Fruit fly (Drosophila melanogaster) whole organism, embryonic: ENCODE data around the gene TBC1D16.

Experiments used
- CG10209 ChIP-seq: fragments of 200-800 bp; sonication (Bioruptor generic); optimal IDR thresholded peaks from 3 replicates; lab custom pipeline; 2017; ENCODE audit warnings: missing biosample characterization, mild to moderate bottlenecking, missing genetic modification characterization, missing genetic modification reagents
- CG10543 ChIP-seq: fragments of 200-800 bp; sonication (Bioruptor generic); optimal IDR thresholded peaks from 3 replicates; lab custom pipeline; 2017; ENCODE audit warnings: missing biosample characterization, mild to moderate bottlenecking, missing genetic modification characterization, moderate library complexity
- CG10565 ChIP-seq: fragments of 200-800 bp; sonication (Bioruptor generic); optimal IDR thresholded peaks from 3 replicates; lab custom pipeline; 2016; ENCODE audit warnings: missing biosample characterization, mild to moderate bottlenecking, missing genetic modification characterization
- CG10979 ChIP-seq: fragments of 200-800 bp; sonication (Bioruptor generic); optimal IDR thresholded peaks from 2 replicates; lab custom pipeline; 2018; ENCODE audit warnings: missing biosample characterization, mild to moderate bottlenecking, missing genetic modification characterization, moderate library complexity
- CG12769 ChIP-seq: fragments of 200-800 bp; sonication (Bioruptor generic); optimal IDR thresholded peaks from 2 replicates; lab custom pipeline; 2019; ENCODE audit warnings: missing biosample characterization, mild to moderate bottlenecking, missing genetic modification characterization, moderate library complexity
- CG13424 ChIP-seq: fragments of 200-800 bp; sonication (Bioruptor generic); optimal IDR thresholded peaks from 2 replicates; lab custom pipeline; 2019; ENCODE audit warnings: missing biosample characterization, mild to moderate bottlenecking, missing genetic modification characterization, moderate library complexity
- CG15011 ChIP-seq: fragments of 200-800 bp; sonication (Bioruptor generic); optimal IDR thresholded peaks from 3 replicates; lab custom pipeline; 2018; ENCODE audit warnings: missing biosample characterization, mild to moderate bottlenecking, missing genetic modification characterization
- CG18262 ChIP-seq: fragments of 200-800 bp; optimal IDR thresholded peaks from 3 replicates; lab custom pipeline; 2019; ENCODE audit warnings: missing biosample characterization, mild to moderate bottlenecking, missing genetic modification characterization, moderate library complexity
- CG18599 ChIP-seq: fragments of 200-800 bp; sonication (Bioruptor generic); optimal IDR thresholded peaks from 3 replicates; lab custom pipeline; 2017; ENCODE audit warnings: missing biosample characterization, missing genetic modification characterization, mild to moderate bottlenecking, moderate library complexity, missing genetic modification reagents
- CG18764 ChIP-seq: fragments of 200-800 bp; sonication (Bioruptor generic); optimal IDR thresholded peaks from 3 replicates; lab custom pipeline; 2016; ENCODE audit warnings: missing biosample characterization, missing genetic modification characterization
- CG3847 ChIP-seq: fragments of 200-800 bp; sonication (Bioruptor generic); IDR thresholded peaks from 2 replicates; pipeline ENCODE4 v1.3.6; 2022; ENCODE audit warnings: missing biosample characterization, missing genetic modification characterization
- CG3995 ChIP-seq: fragments of 200-800 bp; sonication (Bioruptor generic); optimal IDR thresholded peaks from 3 replicates; lab custom pipeline; 2016; ENCODE audit warnings: missing biosample characterization, missing genetic modification characterization
- CG4854 ChIP-seq: fragments of 200-800 bp; sonication (Bioruptor generic); optimal IDR thresholded peaks from 2 replicates; lab custom pipeline; 2016; ENCODE audit warnings: missing biosample characterization, missing genetic modification characterization, inconsistent platforms
- CG6175 ChIP-seq: fragments of 200-800 bp; sonication (Bioruptor generic); IDR thresholded peaks from 3 replicates; pipeline ENCODE4 v1.3.6; 2022; ENCODE audit warnings: missing biosample characterization, missing genetic modification characterization
- CG6854 ChIP-seq: fragments of 200-800 bp; sonication (Bioruptor generic); optimal IDR thresholded peaks from 3 replicates; lab custom pipeline; 2017; ENCODE audit warnings: missing biosample characterization, mild to moderate bottlenecking, missing genetic modification characterization
- CG7372 ChIP-seq: fragments of 200-800 bp; sonication (Bioruptor generic); IDR thresholded peaks from 2 replicates; pipeline ENCODE4 v1.3.6; 2022; ENCODE audit warnings: missing biosample characterization, missing genetic modification characterization
- CG8089 ChIP-seq: fragments of 200-800 bp; sonication (Bioruptor generic); optimal IDR thresholded peaks from 3 replicates; lab custom pipeline; 2016; ENCODE audit warnings: missing biosample characterization, missing genetic modification characterization
- CG8944 ChIP-seq: fragments of 200-800 bp; sonication (Bioruptor generic); optimal IDR thresholded peaks from 3 replicates; lab custom pipeline; 2016; ENCODE audit warnings: missing biosample characterization, missing genetic modification characterization
- CG9876 ChIP-seq: fragments of 200-800 bp; sonication (Bioruptor generic); optimal IDR thresholded peaks from 2 replicates; lab custom pipeline; 2016; ENCODE audit warnings: missing biosample characterization, missing genetic modification characterization
- CHES-1-like ChIP-seq: fragments of 200-800 bp; sonication (Bioruptor generic); optimal IDR thresholded peaks from 2 replicates; lab custom pipeline; 2016; ENCODE audit warnings: missing biosample characterization, missing genetic modification characterization
- CoRest ChIP-seq: fragments of 200-800 bp; sonication (Bioruptor generic); optimal IDR thresholded peaks from 3 replicates; lab custom pipeline; 2018; ENCODE audit warnings: missing biosample characterization, mild to moderate bottlenecking, missing genetic modification characterization, moderate library complexity
- CrebB ChIP-seq: fragments of 200-800 bp; sonication (Bioruptor generic); optimal IDR thresholded peaks from 3 replicates; lab custom pipeline; 2018; ENCODE audit warnings: missing biosample characterization, mild to moderate bottlenecking, missing genetic modification characterization
- Dfd ChIP-seq, 2 experiments: fragments of >200 bp; optimal IDR thresholded peaks; 2 replicates each; lab custom pipeline; 2017; ENCODE audit warnings: missing biosample characterization in 2 of 2, missing genetic modification characterization in 2 of 2
- Ets65A ChIP-seq: fragments of 200-800 bp; sonication (Bioruptor generic); peaks from one replicate; lab custom pipeline; 2016; ENCODE audit warnings: missing biosample characterization, missing genetic modification characterization
- GATAe ChIP-seq: fragments of 200-800 bp; sonication (Bioruptor generic); conservative IDR thresholded peaks from 2 replicates; pipeline ENCODE4 v1.3.6; 2022; ENCODE audit warnings: missing biosample characterization, missing genetic modification characterization
- Hr39 ChIP-seq: fragments of >200 bp; optimal IDR thresholded peaks from 2 replicates; lab custom pipeline; 2017
- Hr78 ChIP-seq, 2 experiments: fragments of 200-800 bp in 1 of 2; fragments of >200 bp in 1 of 2; sonication (Bioruptor generic) in 1 of 2; optimal IDR thresholded peaks; 2 replicates each; lab custom pipeline; 2017 to 2019; ENCODE audit warnings: missing biosample characterization in 2 of 2, missing genetic modification characterization in 2 of 2, mild to moderate bottlenecking in 1 of 2, moderate library complexity in 1 of 2
- MTF-1 ChIP-seq: fragments of 200-800 bp; sonication (Bioruptor generic); optimal IDR thresholded peaks from 2 replicates; lab custom pipeline; 2018; ENCODE audit warnings: missing biosample characterization, mild to moderate bottlenecking, missing genetic modification characterization, borderline replicate concordance
- Max ChIP-seq: fragments of 200-800 bp; sonication (Bioruptor generic); optimal IDR thresholded peaks from 2 replicates; lab custom pipeline; 2016; ENCODE audit warnings: missing biosample characterization, mild to moderate bottlenecking, missing genetic modification characterization
- NC2α ChIP-seq: fragments of 200-800 bp; sonication (Bioruptor generic); optimal IDR thresholded peaks from 2 replicates; lab custom pipeline; 2016; ENCODE audit warnings: missing biosample characterization, missing genetic modification characterization
- Nf-YA ChIP-seq: fragments of 200-800 bp; sonication (Bioruptor generic); IDR thresholded peaks from 2 replicates; pipeline ENCODE4 v1.3.6; 2022; ENCODE audit warnings: missing biosample characterization, missing genetic modification characterization
- Oaz ChIP-seq: fragments of 200-800 bp; sonication (Bioruptor generic); IDR thresholded peaks from 2 replicates; pipeline ENCODE4 v1.3.6; 2022; ENCODE audit warnings: missing biosample characterization, missing genetic modification characterization
- Sox100B ChIP-seq: fragments of 200-800 bp; sonication (Bioruptor generic); optimal IDR thresholded peaks from 3 replicates; lab custom pipeline; 2018; ENCODE audit warnings: missing biosample characterization, mild to moderate bottlenecking, missing genetic modification characterization
- Vsx1 ChIP-seq: fragments of 200-800 bp; sonication (Bioruptor generic); optimal IDR thresholded peaks from 2 replicates; lab custom pipeline; 2017; ENCODE audit warnings: missing biosample characterization, mild to moderate bottlenecking, missing genetic modification characterization, missing genetic modification reagents
- ara ChIP-seq: fragments of 200-800 bp; sonication (Bioruptor generic); IDR thresholded peaks from 2 replicates; pipeline ENCODE4 v1.3.6; 2022; ENCODE audit warnings: missing biosample characterization, missing genetic modification characterization
- ato ChIP-seq: fragments of 200-800 bp; sonication (Bioruptor generic); IDR thresholded peaks from 2 replicates; pipeline ENCODE4 v1.3.6; 2022; ENCODE audit warnings: missing biosample characterization, missing genetic modification characterization; ENCODE audit not compliant: partially characterized antibody
- cas ChIP-seq: fragments of 200-800 bp; sonication (Bioruptor generic); IDR thresholded peaks from 2 replicates; pipeline ENCODE4 v1.3.6; 2022; ENCODE audit warnings: missing biosample characterization, missing genetic modification characterization
- crp ChIP-seq, 2 experiments: fragments of 200-800 bp; sonication (Bioruptor generic); optimal IDR thresholded peaks; 2 replicates in 1 of 2; 3 replicates in 1 of 2; lab custom pipeline; 2017; ENCODE audit warnings: missing biosample characterization in 2 of 2, missing genetic modification characterization in 2 of 2, mild to moderate bottlenecking in 1 of 2, moderate library complexity in 1 of 2
- da ChIP-seq: fragments of 200-800 bp; sonication (Bioruptor generic); optimal IDR thresholded peaks from 2 replicates; lab custom pipeline; 2016; ENCODE audit warnings: missing biosample characterization, missing genetic modification characterization
- fu2 ChIP-seq: fragments of 200-800 bp; sonication (Bioruptor generic); optimal IDR thresholded peaks from 2 replicates; lab custom pipeline; 2016; ENCODE audit warnings: missing biosample characterization, missing genetic modification characterization
- gsb-n ChIP-seq: fragments of 200-800 bp; sonication (Bioruptor generic); optimal IDR thresholded peaks from 3 replicates; lab custom pipeline; 2018; ENCODE audit warnings: missing biosample characterization, mild to moderate bottlenecking, missing genetic modification characterization
- kay ChIP-seq: fragments of 200-800 bp; sonication (Bioruptor generic); optimal IDR thresholded peaks from 2 replicates; lab custom pipeline; 2016; ENCODE audit warnings: missing biosample characterization, missing genetic modification characterization
- lmd ChIP-seq: fragments of 200-800 bp; sonication (Bioruptor generic); IDR thresholded peaks from 2 replicates; pipeline ENCODE4 v1.3.6; 2022; ENCODE audit warnings: missing biosample characterization, missing genetic modification characterization
- odd ChIP-seq: fragments of 200-800 bp; sonication (Bioruptor generic); optimal IDR thresholded peaks from 2 replicates; lab custom pipeline; 2017; ENCODE audit warnings: missing biosample characterization, mild to moderate bottlenecking, missing genetic modification characterization
- pan ChIP-seq, 4 experiments: fragments of >200 bp in 3 of 4; fragments of 200-800 bp in 1 of 4; sonication (Bioruptor generic) in 1 of 4; optimal IDR thresholded peaks in 3 of 4; IDR thresholded peaks in 1 of 4; 2 replicates each; pipeline versions ENCODE4 v1.3.6 to Lab custom; 2017 to 2022; ENCODE audit warnings: missing biosample characterization in 2 of 4, missing genetic modification characterization in 2 of 4, mixed read lengths in 1 of 4
- repo ChIP-seq: fragments of 200-800 bp; sonication (Bioruptor generic); optimal IDR thresholded peaks from 2 replicates; lab custom pipeline; 2016; ENCODE audit warnings: missing biosample characterization, missing genetic modification characterization
- ssp ChIP-seq: fragments of 200-800 bp; sonication (Bioruptor generic); IDR thresholded peaks from 2 replicates; pipeline ENCODE4 v1.3.6; 2022; ENCODE audit warnings: missing biosample characterization, missing genetic modification characterization
- sug ChIP-seq: fragments of 200-800 bp; optimal IDR thresholded peaks from 2 replicates; lab custom pipeline; 2019; ENCODE audit warnings: missing biosample characterization, mild to moderate bottlenecking, missing genetic modification characterization, moderate library complexity
- tna ChIP-seq: fragments of 200-800 bp; sonication (Bioruptor generic); IDR thresholded peaks from 2 replicates; pipeline ENCODE4 v1.3.6; 2022; ENCODE audit warnings: missing biosample characterization, missing genetic modification characterization; ENCODE audit not compliant: partially characterized antibody
- ttk ChIP-seq: fragments of 200-800 bp; sonication (Bioruptor generic); IDR thresholded peaks from 2 replicates; pipeline ENCODE4 v2.1.2; 2022; ENCODE audit warnings: missing biosample characterization, missing genetic modification characterization
- wdn ChIP-seq: fragments of 200-800 bp; sonication (Bioruptor generic); IDR thresholded peaks from 2 replicates; pipeline ENCODE4 v1.3.6; 2022; ENCODE audit warnings: missing biosample characterization, missing genetic modification characterization

The TBC1D16 gene

DNA sequence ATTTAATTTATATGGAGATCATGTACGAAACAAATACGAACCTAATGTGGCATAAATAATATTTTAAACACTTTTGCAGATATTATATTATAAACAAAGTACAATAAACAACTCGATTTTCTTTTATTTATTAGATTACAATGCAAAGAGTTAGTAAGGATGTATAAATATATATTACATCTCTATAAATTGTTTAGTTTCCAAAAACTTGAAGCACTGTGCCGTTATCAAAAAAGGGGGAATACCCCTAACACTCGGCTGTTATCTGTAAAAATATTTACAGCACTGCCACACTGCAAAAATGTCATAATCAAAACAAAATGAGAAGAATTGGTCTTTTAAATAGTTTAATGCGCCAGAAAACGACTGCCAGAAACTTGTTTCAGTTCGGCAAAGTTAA, 6.9 kb downstream of the TBC1D16 start, which contains the start of gene CG5188 (continued):
- TF ChIP-seq cas (GFP tag; lab: Robert Waterston, UW) (no peak), Oaz (GFP tag; lab: Robert Waterston, UW) (no peak), ssp (peak; percentile 60), ara (GFP tag; lab: Robert Waterston, UW) (no peak), CG6175 (GFP tag; lab: Robert Waterston, UW) (no peak), CG18764 (GFP tag; lab: Kevin White, UChicago) (peak; percentile 43), kay (GFP tag; lab: Kevin White, UChicago) (no peak), NC2α (GFP tag; lab: Kevin White, UChicago) (no peak), CG8089 (GFP tag; lab: Kevin White, UChicago) (no peak), Max (GFP tag; lab: Kevin White, UChicago) (peak; percentile 40), CG18262 (tag; lab: Kevin White, UChicago) (peak; percentile 49), ttk (no peak), CrebB (tag; lab: Kevin White, UChicago) (no peak), gsb-n (tag; lab: Kevin White, UChicago) (no peak), CoRest (tag; lab: Kevin White, UChicago) (peak; percentile 51), CG13424 (tag; lab: Kevin White, UChicago) (peak; percentile 64), tna (GFP tag; lab: Robert Waterston, UW) (no peak), fu2 (GFP tag; lab: Kevin White, UChicago) (no peak), pan (optimal IDR thresholded peaks at IDR 0.05; lab: Kevin White, UChicago) (no peak), pan (GFP tag; optimal IDR thresholded peaks at IDR 0.05 in 1 of 2, IDR thresholded peaks at IDR 0.05 in 1 of 2) (peak in 1 of 2 experiments; percentile 66), CG10565 (GFP tag; lab: Kevin White, UChicago) (no peak), CG7372 (GFP tag; lab: Robert Waterston, UW) (no peak), odd (no peak), CHES-1-like (GFP tag; lab: Kevin White, UChicago) (peak; percentile 20), CG10979 (tag; lab: Kevin White, UChicago) (peak; percentile 52), CG18599 (GFP tag; lab: Kevin White, UChicago) (no peak), Vsx1 (GFP tag; lab: Kevin White, UChicago) (no peak), da (GFP tag; lab: Kevin White, UChicago) (no peak), lmd (GFP tag; lab: Robert Waterston, UW) (peak; percentile 14; the same call in 1 of the 2 replicates), Dfd (GFP tag; optimal IDR thresholded peaks at IDR 0.05; lab: Kevin White, UChicago) (no peak), CG15011 (GFP tag; lab: Kevin White, UChicago) (no peak), CG10543 (GFP tag; lab: Kevin White, UChicago) (no peak), crp (GFP tag; optimal IDR thresholded peaks at IDR 0.05; lab: Kevin White, UChicago) (peak in 1 of 2 experiments; percentile 5), Nf-YA (GFP tag; lab: Robert Waterston, UW) (no peak), CG9876 (GFP tag; lab: Kevin White, UChicago) (no peak), CG8944 (no peak), sug (tag; lab: Kevin White, UChicago) (peak; percentile 35), CG10209 (GFP tag; lab: Kevin White, UChicago) (no peak), CG4854 (no peak), CG3995 (GFP tag; lab: Kevin White, UChicago) (peak; percentile 6), ato (GFP tag; lab: Robert Waterston, UW) (peak; percentile 53; the same call in 1 of the 2 replicates), Ets65A (GFP tag; lab: Kevin White, UChicago) (no peak), Hr78 (GFP tag; optimal IDR thresholded peaks at IDR 0.05; lab: Kevin White, UChicago) (no peak), CG12769 (tag; lab: Kevin White, UChicago) (no peak), wdn (no peak), CG6854 (GFP tag; lab: Kevin White, UChicago) (no peak), CG3847 (no peak), Hr39 (no peak), Sox100B (GFP tag; lab: Kevin White, UChicago) (peak; percentile 53), repo (GFP tag; lab: Kevin White, UChicago) (no peak), GATAe (GFP tag; lab: Robert Waterston, UW) (no peak; the same call in 1 of the 2 replicates), MTF-1 (GFP tag; lab: Kevin White, UChicago) (no peak)
